Fruit fly (Drosophila melanogaster) whole organism, embryonic: ENCODE data around the gene CG9132.

Source experiments
- ATbp ChIP-seq: fragments of 200-800 bp; sonication (Bioruptor generic); optimal IDR thresholded peaks from 2 replicates; lab custom pipeline; 2017; ENCODE audit warnings: missing biosample characterization, mild to moderate bottlenecking, missing genetic modification characterization, missing genetic modification reagents
- CG11696 ChIP-seq: fragments of 200-800 bp; sonication (Bioruptor generic); IDR thresholded peaks from 2 replicates; pipeline ENCODE4 v1.3.6; 2022; ENCODE audit warnings: missing biosample characterization, missing genetic modification characterization
- CG6683 ChIP-seq: fragments of 200-800 bp; sonication (Bioruptor generic); optimal IDR thresholded peaks from 2 replicates; lab custom pipeline; 2017; ENCODE audit warnings: missing biosample characterization, mild to moderate bottlenecking, missing genetic modification characterization, missing genetic modification reagents
- CG9215 ChIP-seq: fragments of 200-800 bp; sonication (Bioruptor generic); IDR thresholded peaks from 2 replicates; pipeline ENCODE4 v1.3.6; 2022; ENCODE audit warnings: missing biosample characterization, missing genetic modification characterization
- cg ChIP-seq: fragments of 200-800 bp; sonication (Bioruptor generic); optimal IDR thresholded peaks from 3 replicates; lab custom pipeline; 2019; ENCODE audit warnings: missing biosample characterization, mild to moderate bottlenecking, missing genetic modification characterization, moderate library complexity
- inv ChIP-seq: fragments of 200-800 bp; sonication (Bioruptor generic); IDR thresholded peaks from 2 replicates; pipeline ENCODE4 v1.3.6; 2022; ENCODE audit warnings: missing biosample characterization, missing genetic modification characterization; ENCODE audit not compliant: partially characterized antibody
- pb ChIP-seq: fragments of 200-800 bp; sonication (Bioruptor generic); optimal IDR thresholded peaks from 3 replicates; lab custom pipeline; 2016; ENCODE audit warnings: missing biosample characterization, missing genetic modification characterization
- stwl ChIP-seq: fragments of 200-800 bp; sonication (Bioruptor generic); optimal IDR thresholded peaks from 3 replicates; lab custom pipeline; 2018; ENCODE audit warnings: missing biosample characterization, mild to moderate bottlenecking, missing genetic modification characterization, moderate library complexity
- wek ChIP-seq: fragments of 200-800 bp; sonication (Bioruptor generic); optimal IDR thresholded peaks from 3 replicates; lab custom pipeline; 2018; ENCODE audit warnings: missing biosample characterization, mild to moderate bottlenecking, missing genetic modification characterization, moderate library complexity
- zen2 ChIP-seq: fragments of 200-800 bp; sonication (Bioruptor generic); IDR thresholded peaks from 3 replicates; pipeline ENCODE4 v1.3.6; 2022; ENCODE audit warnings: missing biosample characterization, missing genetic modification characterization; ENCODE audit not compliant: partially characterized antibody

- TF ChIP-seq inv (no peak), stwl (no peak), CG11696 (no peak), CG9215 (no peak), wek (GFP tag; lab: Kevin White, UChicago) (no peak), ATbp (GFP tag; lab: Kevin White, UChicago) (no peak), cg (GFP tag; lab: Kevin White, UChicago) (no peak), zen2 (GFP tag; lab: Robert Waterston, UW) (no peak), CG6683 (GFP tag; lab: Kevin White, UChicago) (no peak), pb (GFP tag; lab: Kevin White, UChicago) (no peak)
Measured at dm6 chrX:16836805-16837333, 36.4 kb upstream of the CG9132 start.
